Worm (Caenorhabditis elegans): Measurements from ENCODE around the gene K04C2.3.

ce11 chrIII:6872534-6873150 lies at the start of gene K04C2.3:
- TF ChIP-seq zag-1 (tag; optimal IDR thresholded peaks at IDR 0.05) (no peak), nhr-84 (tag; optimal IDR thresholded peaks at IDR 0.05) (no peak), ceh-63 (GFP tag; optimal IDR thresholded peaks at IDR 0.05) (no peak), lin-14 (GFP tag; optimal IDR thresholded peaks at IDR 0.05) (no peak), pag-3 (tag; optimal IDR thresholded peaks at IDR 0.05; ENCODE audit: borderline replicate concordance, insufficient read depth) (no peak), tbx-2 (tag; optimal IDR thresholded peaks at IDR 0.05) (peak; percentile 6), snpc-4 (tag; optimal IDR thresholded peaks at IDR 0.05) (no peak), nhr-12 (tag; optimal IDR thresholded peaks at IDR 0.05) (no peak)
